Fruit fly (Drosophila melanogaster) whole organism, embryonic: Measurements from ENCODE around the gene Hmr.

Experiments used
- Adf1 ChIP-seq: fragments of 200-800 bp; sonication (Bioruptor generic); IDR thresholded peaks from 2 replicates; pipeline ENCODE4 v1.3.6; 2022; ENCODE audit warnings: missing biosample characterization, missing genetic modification characterization
- Atf-2 ChIP-seq: fragments of 200-800 bp; sonication (Bioruptor generic); optimal IDR thresholded peaks from 2 replicates; lab custom pipeline; 2016; ENCODE audit warnings: missing biosample characterization, missing genetic modification characterization
- Awh ChIP-seq: fragments of 200-800 bp; sonication (Bioruptor generic); IDR thresholded peaks from 2 replicates; pipeline ENCODE4, ENCODE4 v1.3.6; 2022; ENCODE audit warnings: missing biosample characterization, missing genetic modification characterization
- BtbVII ChIP-seq: fragments of 200-800 bp; sonication (Bioruptor generic); optimal IDR thresholded peaks from 3 replicates; lab custom pipeline; 2017; ENCODE audit warnings: missing biosample characterization, mild to moderate bottlenecking, missing genetic modification characterization
- CG10147 ChIP-seq: fragments of 200-800 bp; sonication (Bioruptor generic); optimal IDR thresholded peaks from 2 replicates; lab custom pipeline; 2019; ENCODE audit warnings: missing biosample characterization, mild to moderate bottlenecking, missing genetic modification characterization, moderate library complexity
- CG10209 ChIP-seq: fragments of 200-800 bp; sonication (Bioruptor generic); optimal IDR thresholded peaks from 3 replicates; lab custom pipeline; 2017; ENCODE audit warnings: missing biosample characterization, mild to moderate bottlenecking, missing genetic modification characterization, missing genetic modification reagents
- CG10959 ChIP-seq: fragments of 200-800 bp; sonication (Bioruptor generic); IDR thresholded peaks from 2 replicates; pipeline ENCODE4 v1.3.6; 2022; ENCODE audit warnings: missing biosample characterization, missing genetic modification characterization
- CG11093 ChIP-seq: fragments of 200-800 bp; sonication (Bioruptor generic); IDR thresholded peaks from 3 replicates; pipeline ENCODE4 v1.3.6; 2022; ENCODE audit warnings: missing biosample characterization, missing genetic modification characterization
- CG13775 ChIP-seq: fragments of 200-800 bp; sonication (Bioruptor generic); optimal IDR thresholded peaks from 3 replicates; lab custom pipeline; 2017; ENCODE audit warnings: missing biosample characterization, mild to moderate bottlenecking, missing genetic modification characterization
- CG14014 ChIP-seq: fragments of 200-800 bp; sonication (Bioruptor generic); IDR thresholded peaks from 2 replicates; pipeline ENCODE4 v1.3.6; 2022; ENCODE audit warnings: missing biosample characterization, missing genetic modification characterization
- CG14860 ChIP-seq: fragments of 200-800 bp; sonication (Bioruptor generic); IDR thresholded peaks from 3 replicates; pipeline ENCODE4 v1.3.6; 2022; ENCODE audit warnings: missing biosample characterization, missing genetic modification characterization; ENCODE audit not compliant: partially characterized antibody
- CG16815 ChIP-seq: fragments of 200-800 bp; sonication (Bioruptor generic); optimal IDR thresholded peaks from 3 replicates; lab custom pipeline; 2017; ENCODE audit warnings: missing biosample characterization, mild to moderate bottlenecking, missing genetic modification characterization
- CG17328 ChIP-seq: fragments of 200-800 bp; sonication (Bioruptor generic); IDR thresholded peaks from 2 replicates; pipeline ENCODE4 v1.3.6; 2022; ENCODE audit warnings: missing biosample characterization, missing genetic modification characterization
- CG17568 ChIP-seq: fragments of 200-800 bp; sonication (Bioruptor generic); optimal IDR thresholded peaks from 2 replicates; lab custom pipeline; 2018; ENCODE audit warnings: missing biosample characterization, mild to moderate bottlenecking, missing genetic modification characterization, moderate library complexity
- CG18011 ChIP-seq: fragments of 200-800 bp; sonication (Bioruptor generic); optimal IDR thresholded peaks from 2 replicates; lab custom pipeline; 2017; ENCODE audit warnings: missing biosample characterization, missing genetic modification characterization, mild to moderate bottlenecking, moderate library complexity, missing genotype
- CG2129 ChIP-seq: fragments of 200-800 bp; sonication (Bioruptor generic); IDR thresholded peaks from 2 replicates; pipeline ENCODE4 v1.3.6; 2022; ENCODE audit warnings: missing biosample characterization, missing genetic modification characterization; ENCODE audit not compliant: partially characterized antibody
- CG6654 ChIP-seq: fragments of 200-800 bp; sonication (Bioruptor generic); optimal IDR thresholded peaks from 2 replicates; lab custom pipeline; 2017; ENCODE audit warnings: missing biosample characterization, mild to moderate bottlenecking, missing genetic modification characterization
- CG6683 ChIP-seq: fragments of 200-800 bp; sonication (Bioruptor generic); optimal IDR thresholded peaks from 2 replicates; lab custom pipeline; 2017; ENCODE audit warnings: missing biosample characterization, mild to moderate bottlenecking, missing genetic modification characterization, missing genetic modification reagents
- Deaf1 ChIP-seq: fragments of 200-800 bp; optimal IDR thresholded peaks from 3 replicates; lab custom pipeline; 2019; ENCODE audit warnings: missing biosample characterization, mild to moderate bottlenecking, missing genetic modification characterization, moderate library complexity
- Dek ChIP-seq: fragments of 200-800 bp; sonication (Bioruptor generic); optimal IDR thresholded peaks from 3 replicates; lab custom pipeline; 2019; ENCODE audit warnings: missing biosample characterization, mild to moderate bottlenecking, missing genetic modification characterization, moderate library complexity
- Dip2 ChIP-seq: fragments of 200-800 bp; sonication (Bioruptor generic); IDR thresholded peaks from 2 replicates; pipeline ENCODE4 v1.3.6; 2022; ENCODE audit warnings: missing biosample characterization, missing genetic modification characterization
- Ets65A ChIP-seq: fragments of 200-800 bp; sonication (Bioruptor generic); peaks from one replicate; lab custom pipeline; 2016; ENCODE audit warnings: missing biosample characterization, missing genetic modification characterization
- H15 ChIP-seq: fragments of 200-800 bp; sonication (Bioruptor generic); IDR thresholded peaks from 3 replicates; pipeline ENCODE4 v1.3.6; 2022; ENCODE audit warnings: missing biosample characterization, missing genetic modification characterization
- HLH3B ChIP-seq: fragments of 200-800 bp; sonication (Bioruptor generic); IDR thresholded peaks from 2 replicates; pipeline ENCODE4 v1.3.6; 2022; ENCODE audit warnings: missing biosample characterization, missing genetic modification characterization
- Hey ChIP-seq: fragments of 200-800 bp; sonication (Bioruptor generic); optimal IDR thresholded peaks from 3 replicates; lab custom pipeline; 2018; ENCODE audit warnings: missing biosample characterization, mild to moderate bottlenecking, missing genetic modification characterization
- Mes4 ChIP-seq: fragments of 200-800 bp; sonication (Bioruptor generic); optimal IDR thresholded peaks from 2 replicates; lab custom pipeline; 2016; ENCODE audit warnings: missing biosample characterization, missing genetic modification characterization
- NK7.1 ChIP-seq: fragments of 200-800 bp; sonication (Bioruptor generic); optimal IDR thresholded peaks from 3 replicates; lab custom pipeline; 2016; ENCODE audit warnings: missing biosample characterization, missing genetic modification characterization
- NfI ChIP-seq: fragments of 200-800 bp; sonication (Bioruptor generic); optimal IDR thresholded peaks from 3 replicates; lab custom pipeline; 2018; ENCODE audit warnings: missing biosample characterization, mild to moderate bottlenecking, missing genetic modification characterization, moderate library complexity
- Rfx ChIP-seq: fragments of 200-800 bp; sonication (Bioruptor generic); IDR thresholded peaks from 2 replicates; pipeline ENCODE4 v1.3.6; 2022; ENCODE audit warnings: missing biosample characterization, missing genetic modification characterization
- Usf ChIP-seq: fragments of 200-800 bp; sonication (Bioruptor generic); optimal IDR thresholded peaks from 2 replicates; lab custom pipeline; 2017; ENCODE audit warnings: missing genotype, missing biosample characterization, missing genetic modification characterization
- ara ChIP-seq: fragments of 200-800 bp; sonication (Bioruptor generic); IDR thresholded peaks from 2 replicates; pipeline ENCODE4 v1.3.6; 2022; ENCODE audit warnings: missing biosample characterization, missing genetic modification characterization
- ato ChIP-seq: fragments of 200-800 bp; sonication (Bioruptor generic); IDR thresholded peaks from 2 replicates; pipeline ENCODE4 v1.3.6; 2022; ENCODE audit warnings: missing biosample characterization, missing genetic modification characterization; ENCODE audit not compliant: partially characterized antibody
- az2 ChIP-seq: fragments of 200-800 bp; sonication (Bioruptor generic); optimal IDR thresholded peaks from 3 replicates; lab custom pipeline; 2016; ENCODE audit warnings: missing biosample characterization, missing genetic modification characterization
- br ChIP-seq: fragments of >200 bp; optimal IDR thresholded peaks from 2 replicates; lab custom pipeline; 2017
- bsh ChIP-seq, 2 experiments: fragments of 200-800 bp; sonication (Bioruptor generic); optimal IDR thresholded peaks; 2 replicates each; lab custom pipeline; 2017 to 2018; ENCODE audit warnings: mild to moderate bottlenecking in 2 of 2, missing biosample characterization in 2 of 2, missing genetic modification characterization in 2 of 2, moderate library complexity in 1 of 2
- ci ChIP-seq: fragments of 200-800 bp; sonication (Bioruptor generic); IDR thresholded peaks from 3 replicates; pipeline ENCODE4 v1.3.6; 2022; ENCODE audit warnings: missing biosample characterization, missing genetic modification characterization
- danr ChIP-seq: fragments of 200-800 bp; sonication (Bioruptor generic); IDR thresholded peaks from 2 replicates; pipeline ENCODE4 v1.3.6; 2022; ENCODE audit warnings: missing biosample characterization, missing genetic modification characterization
- disco-r ChIP-seq: fragments of 200-800 bp; sonication (Bioruptor generic); optimal IDR thresholded peaks from 2 replicates; lab custom pipeline; 2016; ENCODE audit warnings: missing biosample characterization, missing genetic modification characterization
- ems ChIP-seq: fragments of 200-800 bp; sonication (Bioruptor generic); optimal IDR thresholded peaks from 3 replicates; lab custom pipeline; 2016; ENCODE audit warnings: missing biosample characterization, missing genetic modification characterization
- gce ChIP-seq: fragments of 200-800 bp; sonication (Bioruptor generic); IDR thresholded peaks from 3 replicates; pipeline ENCODE4 v1.3.6; 2022; ENCODE audit warnings: missing biosample characterization, missing genetic modification characterization
- gcm ChIP-seq: fragments of 200-800 bp; sonication (Bioruptor generic); optimal IDR thresholded peaks from 2 replicates; lab custom pipeline; 2019; ENCODE audit warnings: missing biosample characterization, mild to moderate bottlenecking, missing genetic modification characterization, moderate library complexity
- gsb-n ChIP-seq: fragments of 200-800 bp; sonication (Bioruptor generic); optimal IDR thresholded peaks from 3 replicates; lab custom pipeline; 2018; ENCODE audit warnings: missing biosample characterization, mild to moderate bottlenecking, missing genetic modification characterization
- ham ChIP-seq: fragments of 200-800 bp; sonication (Bioruptor generic); IDR thresholded peaks from 2 replicates; pipeline ENCODE4 v1.3.6; 2022; ENCODE audit warnings: missing biosample characterization, missing genetic modification characterization
- kah ChIP-seq: fragments of 200-800 bp; sonication (Bioruptor generic); optimal IDR thresholded peaks from 2 replicates; lab custom pipeline; 2018; ENCODE audit warnings: missing biosample characterization, mild to moderate bottlenecking, missing genetic modification characterization
- maf-S ChIP-seq: fragments of 200-800 bp; sonication (Bioruptor generic); optimal IDR thresholded peaks from 2 replicates; lab custom pipeline; 2016; ENCODE audit warnings: missing biosample characterization, missing genetic modification characterization
- pum ChIP-seq: fragments of 200-800 bp; sonication (Bioruptor generic); optimal IDR thresholded peaks from 2 replicates; lab custom pipeline; 2016; ENCODE audit warnings: missing biosample characterization, missing genetic modification characterization
- rib ChIP-seq: fragments of 200-800 bp; sonication (Bioruptor generic); IDR thresholded peaks from 2 replicates; pipeline ENCODE4 v1.3.6; 2022; ENCODE audit warnings: missing biosample characterization, missing genetic modification characterization
- shn ChIP-seq: fragments of 200-800 bp; sonication (Bioruptor generic); optimal IDR thresholded peaks from 3 replicates; lab custom pipeline; 2016; ENCODE audit warnings: missing biosample characterization, missing genetic modification characterization
- tna ChIP-seq: fragments of 200-800 bp; sonication (Bioruptor generic); IDR thresholded peaks from 2 replicates; pipeline ENCODE4 v1.3.6; 2022; ENCODE audit warnings: missing biosample characterization, missing genetic modification characterization; ENCODE audit not compliant: partially characterized antibody
- tup ChIP-seq: fragments of 200-800 bp; sonication (Bioruptor generic); optimal IDR thresholded peaks from 2 replicates; lab custom pipeline; 2016; ENCODE audit warnings: missing biosample characterization, mild to moderate bottlenecking, missing genetic modification characterization, moderate library complexity
- zfh1 ChIP-seq: fragments of 200-800 bp; sonication (Bioruptor generic); IDR thresholded peaks from 3 replicates; pipeline ENCODE4 v1.3.6; 2022; ENCODE audit warnings: missing biosample characterization, missing genetic modification characterization

Hmr gene

dm6 chrX:10573554-10573953, 22.1 kb downstream of the Hmr start (continued):
- TF ChIP-seq ci (GFP tag; lab: Robert Waterston, UW), result peak; percentile 79; the same call in 2 of the 3 replicates
- no peak for TF ChIP-seq Dip2 (GFP tag; lab: Robert Waterston, UW)
- TF ChIP-seq NfI (GFP tag; lab: Kevin White, UChicago), result peak; percentile 65
- no peak for TF ChIP-seq tna (GFP tag; lab: Robert Waterston, UW)
- no peak for TF ChIP-seq pum (GFP tag; lab: Kevin White, UChicago)
- TF ChIP-seq CG10959 (GFP tag; lab: Robert Waterston, UW), result no peak
- TF ChIP-seq H15, result peak; percentile 45; the same call in 1 of the 3 replicates
- no peak for TF ChIP-seq CG18011 (GFP tag; lab: Kevin White, UChicago)
- no peak for TF ChIP-seq danr (GFP tag; lab: Robert Waterston, UW)
- TF ChIP-seq CG6654 (GFP tag; lab: Kevin White, UChicago), result no peak
- TF ChIP-seq CG10209 (GFP tag; lab: Kevin White, UChicago), result peak; percentile 43
- TF ChIP-seq CG11093 (GFP tag; lab: Robert Waterston, UW), result 0 out of 3 replicates have a peak, but pooled peaks have one; percentile 19
- no peak for TF ChIP-seq ato (GFP tag; lab: Robert Waterston, UW)
- peak; percentile 62; the same call in 2 of the 3 replicates for TF ChIP-seq zfh1 (GFP tag; lab: Robert Waterston, UW)
- no peak for TF ChIP-seq CG2129
- peak; percentile 60 for TF ChIP-seq CG17328
- TF ChIP-seq BtbVII (GFP tag; lab: Kevin White, UChicago), result peak; percentile 27
- TF ChIP-seq ara (GFP tag; lab: Robert Waterston, UW), result 0 out of 2 replicates have a peak, but pooled peaks have one; percentile 39
- TF ChIP-seq gce, result peak; percentile 71; the same call in 2 of the 3 replicates
- no peak for TF ChIP-seq tup (GFP tag; lab: Kevin White, UChicago)
- TF ChIP-seq NK7.1 (GFP tag; lab: Kevin White, UChicago), result no peak
- TF ChIP-seq Mes4 (GFP tag; lab: Kevin White, UChicago), result no peak
- peak; percentile 14 for TF ChIP-seq Deaf1 (tag; lab: Kevin White, UChicago)
- TF ChIP-seq bsh (GFP tag; optimal IDR thresholded peaks at IDR 0.05; lab: Kevin White, UChicago), result peak in 1 of 2 experiments; percentile 66
- no peak for TF ChIP-seq Usf (GFP tag; lab: Kevin White, UChicago)
- TF ChIP-seq maf-S, result no peak
- peak; percentile 26 for TF ChIP-seq ems (GFP tag; lab: Kevin White, UChicago)
- no peak; the same call in 1 of the 2 replicates for TF ChIP-seq Adf1 (GFP tag; lab: Robert Waterston, UW)
- TF ChIP-seq rib, result no peak
- TF ChIP-seq gcm (GFP tag; lab: Kevin White, UChicago), result peak; percentile 23
- TF ChIP-seq shn (GFP tag; lab: Kevin White, UChicago), result no peak
- peak; percentile 55 for TF ChIP-seq az2
- TF ChIP-seq gsb-n (tag; lab: Kevin White, UChicago), result peak; percentile 50
- TF ChIP-seq CG14860 (GFP tag; lab: Robert Waterston, UW), result no peak
- TF ChIP-seq CG16815 (GFP tag; lab: Kevin White, UChicago), result no peak
- no peak for TF ChIP-seq Hey
- peak; percentile 70 for TF ChIP-seq Rfx
- TF ChIP-seq disco-r (GFP tag; lab: Kevin White, UChicago), result no peak
- TF ChIP-seq ham, result no peak
- TF ChIP-seq Ets65A (GFP tag; lab: Kevin White, UChicago), result no peak
- peak; percentile 76 for TF ChIP-seq HLH3B (GFP tag; lab: Robert Waterston, UW)
- TF ChIP-seq kah (GFP tag; lab: Kevin White, UChicago), result no peak
- TF ChIP-seq CG13775 (GFP tag; lab: Kevin White, UChicago), result peak; percentile 0
- peak; percentile 33 for TF ChIP-seq CG6683 (GFP tag; lab: Kevin White, UChicago)
- no peak for TF ChIP-seq CG17568 (GFP tag; lab: Kevin White, UChicago)
- TF ChIP-seq Atf-2 (GFP tag; lab: Kevin White, UChicago), result no peak
- TF ChIP-seq Awh (GFP tag; lab: Robert Waterston, UW), result peak; percentile 62; the same call in 1 of the 2 replicates
- peak; percentile 25 for TF ChIP-seq Dek
- TF ChIP-seq br (lab: Kevin White, UChicago), result no peak
- peak; percentile 17 for TF ChIP-seq CG10147 (GFP tag; lab: Kevin White, UChicago)
- TF ChIP-seq CG14014 (GFP tag; lab: Robert Waterston, UW), result peak; percentile 67
